Fruit fly (Drosophila melanogaster) whole organism, wandering third instar larva: ENCODE data around the gene Eip78C.

Experiments
- Abd-B ChIP-seq: fragments of >200 bp; optimal IDR thresholded peaks from 2 replicates; lab custom pipeline; 2017; ENCODE audit warnings: missing biosample characterization, missing genetic modification characterization
- CG32264 ChIP-seq: fragments of 200-800 bp; sonication (Bioruptor generic); optimal IDR thresholded peaks from 2 replicates; lab custom pipeline; 2016; ENCODE audit warnings: missing biosample characterization, missing genetic modification characterization
- CG9705 ChIP-seq: fragments of 200-800 bp; sonication (Bioruptor generic); optimal IDR thresholded peaks from 2 replicates; lab custom pipeline; 2018; ENCODE audit warnings: missing biosample characterization, mild to moderate bottlenecking, missing genetic modification characterization
- CrebA ChIP-seq: fragments of 200-800 bp; sonication (Bioruptor generic); optimal IDR thresholded peaks from 2 replicates; lab custom pipeline; 2016; ENCODE audit warnings: missing biosample characterization, mild to moderate bottlenecking, missing genetic modification characterization, borderline replicate concordance
- Dfd ChIP-seq: fragments of >200 bp; optimal IDR thresholded peaks from 2 replicates; lab custom pipeline; 2017; ENCODE audit warnings: missing biosample characterization, missing genetic modification characterization
- Dif ChIP-seq: fragments of 200-275, 200-300 bp; sonication (Bioruptor generic); optimal IDR thresholded peaks from 2 replicates; lab custom pipeline; 2018; ENCODE audit warnings: missing biosample characterization, missing genetic modification characterization; ENCODE audit not compliant: partially characterized antibody
- GATAd ChIP-seq: sonication (Bioruptor generic); optimal IDR thresholded peaks from 2 replicates; lab custom pipeline; 2016; ENCODE audit warnings: missing biosample characterization, missing genetic modification characterization
- HLH106 ChIP-seq: fragments of 200-800 bp; optimal IDR thresholded peaks from 3 replicates; lab custom pipeline; 2019; ENCODE audit warnings: missing biosample characterization, mild to moderate bottlenecking, missing genetic modification characterization, moderate library complexity
- Hnf4 ChIP-seq: fragments of 200-800 bp; sonication (Bioruptor generic); optimal IDR thresholded peaks from 2 replicates; lab custom pipeline; 2016; ENCODE audit warnings: missing biosample characterization, mild to moderate bottlenecking, missing genetic modification characterization
- Hr78 ChIP-seq: fragments of >200 bp; optimal IDR thresholded peaks from 2 replicates; lab custom pipeline; 2017; ENCODE audit warnings: missing biosample characterization, missing genetic modification characterization
- Hr83 ChIP-seq: fragments of 200-300 bp; sonication (Bioruptor generic); optimal IDR thresholded peaks from 2 replicates; lab custom pipeline; 2016; ENCODE audit warnings: missing biosample characterization, mild to moderate bottlenecking, missing genetic modification characterization, moderate library complexity; ENCODE audit not compliant: poor library complexity, severe bottlenecking
- Jra ChIP-seq: sonication (Bioruptor generic); optimal IDR thresholded peaks from 2 replicates; lab custom pipeline; 2016; ENCODE audit warnings: missing biosample characterization, missing genetic modification characterization
- Mio ChIP-seq: sonication (Bioruptor generic); optimal IDR thresholded peaks from 2 replicates; lab custom pipeline; 2016; ENCODE audit warnings: missing biosample characterization, missing genetic modification characterization
- Myc ChIP-seq: fragments of >200 bp; optimal IDR thresholded peaks from 2 replicates; lab custom pipeline; 2017
- N ChIP-seq: fragments of >200 bp; optimal IDR thresholded peaks from 2 replicates; lab custom pipeline; 2018; ENCODE audit warnings: missing biosample characterization, missing external identifiers, missing genetic modification characterization
- OdsH ChIP-seq: fragments of 200-800 bp; sonication (Bioruptor generic); optimal IDR thresholded peaks from 2 replicates; lab custom pipeline; 2016; ENCODE audit warnings: missing biosample characterization, mild to moderate bottlenecking, missing genetic modification characterization
- Rel ChIP-seq, 2 experiments: fragments of 200-800 bp; sonication (Bioruptor generic) in 1 of 2; optimal IDR thresholded peaks; 2 replicates in 1 of 2; 3 replicates in 1 of 2; lab custom pipeline; 2016 to 2019; ENCODE audit warnings: mild to moderate bottlenecking in 2 of 2, missing biosample characterization in 2 of 2, missing genetic modification characterization in 2 of 2, moderate library complexity in 1 of 2
- Sp1 ChIP-seq: fragments of 200-800 bp; sonication (Bioruptor generic); optimal IDR thresholded peaks from 3 replicates; lab custom pipeline; 2019; ENCODE audit warnings: missing biosample characterization, mild to moderate bottlenecking, missing genetic modification characterization, moderate library complexity
- Vsx2 ChIP-seq: fragments of 200-300, 225-300 bp; sonication (Bioruptor generic); optimal IDR thresholded peaks from 2 replicates; lab custom pipeline; 2018; ENCODE audit warnings: missing biosample characterization, missing genetic modification characterization; ENCODE audit not compliant: partially characterized antibody
- br ChIP-seq: fragments of 200-800 bp; sonication (Bioruptor generic); optimal IDR thresholded peaks from 2 replicates; lab custom pipeline; 2016; ENCODE audit warnings: missing biosample characterization, missing genetic modification characterization
- brk ChIP-seq: fragments of 200-800 bp; sonication (Bioruptor generic); optimal IDR thresholded peaks from 2 replicates; lab custom pipeline; 2016; ENCODE audit warnings: missing biosample characterization, mild to moderate bottlenecking, missing genetic modification characterization
- dl ChIP-seq, 2 experiments: fragments of 175-275, 200-275 bp in 1 of 2; fragments of 200-275 bp in 1 of 2; sonication (Bioruptor generic); optimal IDR thresholded peaks; lab custom pipeline; 2018; ENCODE audit warnings: mild to moderate bottlenecking in 2 of 2, missing biosample characterization in 2 of 2, missing genetic modification characterization in 2 of 2, moderate library complexity in 2 of 2; ENCODE audit not compliant: partially characterized antibody in 2 of 2, insufficient read depth in 1 of 2
- dmrt93B ChIP-seq: fragments of 200-800 bp; sonication (Bioruptor generic); optimal IDR thresholded peaks from 2 replicates; lab custom pipeline; 2018; ENCODE audit warnings: missing biosample characterization, mild to moderate bottlenecking, missing genetic modification characterization
- dsf ChIP-seq: sonication (Bioruptor generic); optimal IDR thresholded peaks from 2 replicates; lab custom pipeline; 2016; ENCODE audit warnings: missing biosample characterization, missing genetic modification characterization, borderline replicate concordance
- ey ChIP-seq: fragments of 200-800 bp; sonication (Bioruptor generic); optimal IDR thresholded peaks from 2 replicates; lab custom pipeline; 2016; ENCODE audit warnings: missing biosample characterization, missing genetic modification characterization
- foxo ChIP-seq, 2 experiments: fragments of 200-800 bp; sonication (Bioruptor generic); optimal IDR thresholded peaks; 2 replicates in 1 of 2; 3 replicates in 1 of 2; lab custom pipeline; 2016 to 2017; ENCODE audit warnings: missing biosample characterization in 2 of 2, missing genetic modification characterization in 2 of 2
- fru ChIP-seq: fragments of 200-800 bp; sonication (Bioruptor generic); optimal IDR thresholded peaks from 3 replicates; lab custom pipeline; 2016; ENCODE audit warnings: missing biosample characterization, mild to moderate bottlenecking, missing genetic modification characterization
- h ChIP-seq: fragments of 200-800 bp; sonication (Bioruptor generic); optimal IDR thresholded peaks from 3 replicates; lab custom pipeline; 2016; ENCODE audit warnings: missing biosample characterization, mild to moderate bottlenecking, missing genetic modification characterization
- jim ChIP-seq: fragments of 175-275, 200-325 bp; sonication (Bioruptor generic); optimal IDR thresholded peaks from 2 replicates; lab custom pipeline; 2016; ENCODE audit warnings: missing biosample characterization, mild to moderate bottlenecking, missing genetic modification characterization
- lola ChIP-seq: fragments of >200 bp; optimal IDR thresholded peaks from 2 replicates; lab custom pipeline; 2017; ENCODE audit warnings: missing biosample characterization, missing genetic modification characterization
- pan ChIP-seq: fragments of >200 bp; optimal IDR thresholded peaks from 2 replicates; lab custom pipeline; 2017
- psq ChIP-seq: fragments of 200-800 bp; sonication (Bioruptor generic); optimal IDR thresholded peaks from 3 replicates; lab custom pipeline; 2017; ENCODE audit warnings: missing biosample characterization, mild to moderate bottlenecking, missing genetic modification characterization, moderate library complexity
- rgr ChIP-seq: fragments of 200-800 bp; sonication (Bioruptor generic); optimal IDR thresholded peaks from 3 replicates; lab custom pipeline; 2016; ENCODE audit warnings: missing biosample characterization, mild to moderate bottlenecking, missing genetic modification characterization
- sage ChIP-seq: fragments of 200-800 bp; sonication (Bioruptor generic); optimal IDR thresholded peaks from 2 replicates; lab custom pipeline; 2016; ENCODE audit warnings: missing biosample characterization, mild to moderate bottlenecking, missing genetic modification characterization
- sv ChIP-seq: fragments of 200-800 bp; sonication (Bioruptor generic); optimal IDR thresholded peaks from 3 replicates; lab custom pipeline; 2016; ENCODE audit warnings: missing biosample characterization, missing genetic modification characterization
- tai ChIP-seq: sonication (Bioruptor generic); optimal IDR thresholded peaks from 2 replicates; lab custom pipeline; 2016; ENCODE audit warnings: missing biosample characterization, missing genetic modification characterization
- usp ChIP-seq: fragments of >200 bp; optimal IDR thresholded peaks from 2 replicates; lab custom pipeline; 2017; ENCODE audit warnings: missing biosample characterization, missing genetic modification characterization
- woc ChIP-seq: sonication (Bioruptor generic); optimal IDR thresholded peaks from 2 replicates; lab custom pipeline; 2016; ENCODE audit warnings: missing biosample characterization, mild to moderate bottlenecking, missing genetic modification characterization

Eip78C gene

DNA sequence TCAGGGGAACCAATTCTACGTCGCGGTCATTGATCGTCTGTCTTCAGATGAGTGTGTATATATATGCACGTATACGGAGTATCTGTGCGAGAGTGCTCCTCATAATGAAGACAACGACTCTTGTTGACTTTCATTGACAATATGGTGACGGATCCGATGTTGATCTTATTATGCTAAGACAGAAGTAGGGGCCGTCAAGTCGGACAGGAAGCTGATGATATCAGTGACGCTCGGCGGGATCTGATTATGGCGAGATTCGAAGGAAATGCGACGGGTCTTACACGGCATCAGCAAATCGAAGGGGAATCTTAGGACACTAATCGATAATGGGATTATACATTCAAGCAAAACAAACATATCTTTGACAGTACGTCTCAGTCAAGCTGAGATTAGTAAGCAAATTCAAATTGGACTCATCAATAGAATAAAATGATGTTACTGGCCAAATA lies 28.1 kb downstream of the Eip78C start:
- TF ChIP-seq Abd-B = no peak
- TF ChIP-seq Rel (GFP tag; optimal IDR thresholded peaks at IDR 0.05; lab: Kevin White, UChicago) = no peak
- no peak for TF ChIP-seq Rel (tag; optimal IDR thresholded peaks at IDR 0.05; lab: Kevin White, UChicago)
- peak; percentile 37 for TF ChIP-seq jim (GFP tag; lab: Kevin White, UChicago)
- no peak for TF ChIP-seq sage (GFP tag; lab: Kevin White, UChicago)
- peak; percentile 18 for TF ChIP-seq HLH106 (tag; lab: Kevin White, UChicago)
- peak; percentile 74 for TF ChIP-seq Hr83

DNA sequence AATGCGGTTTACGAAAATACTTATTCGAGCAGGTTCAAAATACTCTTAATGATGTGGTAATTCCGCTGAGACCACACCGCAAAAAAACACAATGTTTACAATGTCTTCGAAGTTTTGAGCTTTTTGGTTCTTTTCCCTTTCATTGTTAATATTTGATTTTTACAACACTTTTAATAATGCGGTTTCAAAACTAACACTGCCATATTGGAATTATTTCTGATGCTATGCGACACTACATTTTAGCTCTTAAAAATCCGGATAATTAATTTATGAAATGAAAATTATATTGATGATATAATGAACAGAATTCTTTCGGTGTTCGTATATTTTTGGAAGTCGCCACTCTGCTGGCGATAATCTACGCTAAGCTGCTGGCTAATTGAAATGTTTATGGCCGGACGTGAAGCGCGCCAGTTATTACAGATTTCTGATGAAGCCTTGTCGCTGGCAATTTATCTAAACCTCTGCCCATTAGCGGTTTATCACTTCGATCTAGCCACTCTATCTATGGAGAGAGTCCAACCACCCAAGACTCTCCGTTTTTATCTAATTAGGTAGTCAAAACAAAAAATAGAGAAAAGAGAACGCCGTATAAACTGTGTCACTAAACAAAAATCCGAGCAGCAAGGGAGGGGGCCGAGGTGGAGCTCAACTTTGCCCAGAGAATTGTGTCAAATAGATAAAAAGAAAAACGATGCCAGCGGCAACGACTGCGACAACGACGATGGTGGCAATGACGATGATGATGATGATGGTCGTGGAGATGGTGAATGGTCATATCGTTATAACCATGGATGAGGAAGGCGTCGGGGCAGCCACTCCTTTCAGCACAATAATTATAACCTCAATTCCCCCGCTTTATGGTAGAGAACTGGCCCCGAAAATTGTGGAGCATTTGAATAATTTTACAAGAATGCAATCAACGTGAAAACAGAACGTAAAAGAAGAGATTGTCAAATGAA lies 29.9 kb downstream of the Eip78C start:
- no peak for TF ChIP-seq Vsx2 (GFP tag; lab: Kevin White, UChicago)
- TF ChIP-seq sv (GFP tag; lab: Kevin White, UChicago) = no peak
- no peak for TF ChIP-seq Hr78 (GFP tag; lab: Kevin White, UChicago)
- no peak for TF ChIP-seq Jra (GFP tag; lab: Kevin White, UChicago)
- no peak for TF ChIP-seq OdsH
- TF ChIP-seq Dif (GFP tag; lab: Kevin White, UChicago) = no peak
- no peak for TF ChIP-seq CG32264 (GFP tag; lab: Kevin White, UChicago)
- peak; percentile 34 for TF ChIP-seq ey (GFP tag; lab: Kevin White, UChicago)
- TF ChIP-seq CG9705 (GFP tag; lab: Kevin White, UChicago) = peak; percentile 9
- TF ChIP-seq Rel (GFP tag; optimal IDR thresholded peaks at IDR 0.05; lab: Kevin White, UChicago) = no peak
- peak; percentile 5 for TF ChIP-seq Rel (tag; optimal IDR thresholded peaks at IDR 0.05; lab: Kevin White, UChicago)
- TF ChIP-seq pan (lab: Kevin White, UChicago) = no peak
- TF ChIP-seq dmrt93B (GFP tag; lab: Kevin White, UChicago) = no peak
- TF ChIP-seq GATAd = no peak
- peak; percentile 45 for TF ChIP-seq rgr
- peak; percentile 11 for TF ChIP-seq br (GFP tag; lab: Kevin White, UChicago)
- TF ChIP-seq sage (GFP tag; lab: Kevin White, UChicago) = no peak
- no peak for TF ChIP-seq usp (GFP tag; lab: Kevin White, UChicago)
- no peak for TF ChIP-seq Hr83
- no peak for TF ChIP-seq CrebA (GFP tag; lab: Kevin White, UChicago)
- TF ChIP-seq tai (GFP tag; lab: Kevin White, UChicago) = peak; percentile 22
- TF ChIP-seq Hnf4 (GFP tag; lab: Kevin White, UChicago) = peak; percentile 30
- TF ChIP-seq brk (GFP tag; lab: Kevin White, UChicago) = no peak
- no peak for TF ChIP-seq jim (GFP tag; lab: Kevin White, UChicago)
- TF ChIP-seq Dfd (GFP tag; lab: Kevin White, UChicago) = no peak
- TF ChIP-seq Sp1 (GFP tag; lab: Kevin White, UChicago) = peak; percentile 30
- no peak for TF ChIP-seq lola (GFP tag; lab: Kevin White, UChicago)
- TF ChIP-seq psq (GFP tag; lab: Kevin White, UChicago) = no peak
- no peak for TF ChIP-seq Myc (lab: Kevin White, UChicago)
- no peak for TF ChIP-seq dl (GFP tag; optimal IDR thresholded peaks at IDR 0.05; lab: Kevin White, UChicago; ENCODE audit: insufficient read depth in 1 of 2, partially characterized antibody in 2 of 2)
- peak; percentile 61 for TF ChIP-seq h (GFP tag; lab: Kevin White, UChicago)
- no peak for TF ChIP-seq Mio (GFP tag; lab: Kevin White, UChicago)
- peak; percentile 50 for TF ChIP-seq fru (GFP tag; lab: Kevin White, UChicago)
- no peak for TF ChIP-seq woc (GFP tag; lab: Kevin White, UChicago)
- TF ChIP-seq HLH106 (tag; lab: Kevin White, UChicago) = peak; percentile 58
- no peak for TF ChIP-seq Abd-B
- TF ChIP-seq foxo (GFP tag; optimal IDR thresholded peaks at IDR 0.05; lab: Kevin White, UChicago) = peak in 1 of 2 experiments; percentile 52
- no peak for TF ChIP-seq dsf (GFP tag; lab: Kevin White, UChicago)
- no peak for TF ChIP-seq N
- TF ChIP-seq, all 38 proteins: peak for 12
